Fruit fly (Drosophila melanogaster): Measurements from ENCODE around the gene bcd.

bcd gene

dm6 chr3R:6762794-6763407 is 3.6 kb upstream of the bcd start (continued):
- TF ChIP-seq stc (GFP tag; IDR thresholded peaks at IDR 0.05) (no peak), cad (GFP tag; optimal IDR thresholded peaks at IDR 0.05) (peak; percentile 60), CG11723 (GFP tag; optimal IDR thresholded peaks at IDR 0.05) (peak; percentile 50), CG31224 (GFP tag; IDR thresholded peaks at IDR 0.05) (peak; percentile 56), CG14667 (GFP tag; IDR thresholded peaks at IDR 0.05) (peak; percentile 68), CG33557 (GFP tag; optimal IDR thresholded peaks at IDR 0.05) (peak; percentile 99), dpn (GFP tag; optimal IDR thresholded peaks at IDR 0.05) (peak in 1 of 2 experiments; percentile 71), CG2129 (GFP tag; IDR thresholded peaks at IDR 0.05; ENCODE audit: partially characterized antibody) (no peak), abd-A (tag; optimal IDR thresholded peaks at IDR 0.05) (no peak), Chrac-16 (GFP tag; optimal IDR thresholded peaks at IDR 0.05) (peak; percentile 89), CG18599 (GFP tag; optimal IDR thresholded peaks at IDR 0.05) (peak; percentile 63), CG12236 (GFP tag; optimal IDR thresholded peaks at IDR 0.05) (peak; percentile 53), CG2116 (GFP tag; optimal IDR thresholded peaks at IDR 0.05) (peak; percentile 78), CG17361 (GFP tag; IDR thresholded peaks at IDR 0.05) (peak; percentile 98), CG1233 (GFP tag; optimal IDR thresholded peaks at IDR 0.05) (peak; percentile 81), mam (GFP tag; optimal IDR thresholded peaks at IDR 0.05) (no peak), CG12071 (GFP tag; optimal IDR thresholded peaks at IDR 0.05) (peak; percentile 6), Ada2b (GFP tag; IDR thresholded peaks at IDR 0.05) (no peak), CG18262 (tag; optimal IDR thresholded peaks at IDR 0.05) (peak; percentile 99), C15 (GFP tag; IDR thresholded peaks at IDR 0.05) (no peak), eve (GFP tag; optimal IDR thresholded peaks at IDR 0.05) (peak; percentile 45 to 90), Dbx (GFP tag; IDR thresholded peaks at IDR 0.05) (no peak), CG4707 (GFP tag; optimal IDR thresholded peaks at IDR 0.05) (peak; percentile 77), CG14965 (GFP tag; optimal IDR thresholded peaks at IDR 0.05; ENCODE audit: borderline replicate concordance) (no peak), CG10565 (GFP tag; optimal IDR thresholded peaks at IDR 0.05) (no peak), E2f1 (GFP tag; IDR thresholded peaks at IDR 0.05) (peak; percentile 76), CG13123 (GFP tag; optimal IDR thresholded peaks at IDR 0.05) (peak; percentile 80), CG7839 (tag; optimal IDR thresholded peaks at IDR 0.05) (peak; percentile 93), tio (GFP tag; optimal IDR thresholded peaks at IDR 0.05) (peak; percentile 86), ash1 (GFP tag; optimal IDR thresholded peaks at IDR 0.05) (no peak), caup (GFP tag; optimal IDR thresholded peaks at IDR 0.05; ENCODE audit: severe bottlenecking) (peak; percentile 54), btn (GFP tag; optimal IDR thresholded peaks at IDR 0.05) (peak; percentile 48), dimm (GFP tag; IDR thresholded peaks at IDR 0.05) (no peak), crp (GFP tag; optimal IDR thresholded peaks at IDR 0.05) (peak in 1 of 2 experiments; percentile 17), nerfin-2 (GFP tag; IDR thresholded peaks at IDR 0.05; ENCODE audit: partially characterized antibody) (no peak), CG11247 (GFP tag; IDR thresholded peaks at IDR 0.05) (0 out of 2 replicates have a peak, but pooled peaks have one; percentile 32), Bteb2 (GFP tag; optimal IDR thresholded peaks at IDR 0.05) (no peak), run (tag; optimal IDR thresholded peaks at IDR 0.05) (peak; percentile 51), YL-1 (GFP tag; optimal IDR thresholded peaks at IDR 0.05) (peak; percentile 42), Hey (tag; optimal IDR thresholded peaks at IDR 0.05) (no peak), sd (tag; optimal IDR thresholded peaks at IDR 0.05) (no peak), CG10979 (tag; optimal IDR thresholded peaks at IDR 0.05) (peak; percentile 98), seq (GFP tag; IDR thresholded peaks at IDR 0.05) (no peak), MTF-1 (GFP tag; optimal IDR thresholded peaks at IDR 0.05; ENCODE audit: borderline replicate concordance) (peak; percentile 82), luna (GFP tag; optimal IDR thresholded peaks at IDR 0.05) (no peak), amos (GFP tag; IDR thresholded peaks at IDR 0.05; ENCODE audit: partially characterized antibody) (no peak), tgo (GFP tag; IDR thresholded peaks at IDR 0.05) (peak; percentile 70; the same call in 2 of the 3 replicates), Asciz (GFP tag; optimal IDR thresholded peaks at IDR 0.05) (peak; percentile 70), HLH4C (GFP tag; IDR thresholded peaks at IDR 0.05; ENCODE audit: partially characterized antibody) (no peak)

Data from whole organism, embryonic.